Fruit fly (Drosophila melanogaster) whole organism: Measurements from ENCODE around the gene Gss1.

Source experiments
- CG8478 ChIP-seq: fragments of >200 bp; optimal IDR thresholded peaks from 2 replicates; lab custom pipeline; 2018; ENCODE audit warnings: inconsistent platforms
- EcR ChIP-seq, 2 experiments: fragments of >200 bp; optimal IDR thresholded peaks; 2 replicates each; lab custom pipeline; 2017; ENCODE audit warnings: missing biosample characterization in 2 of 2, missing genetic modification characterization in 2 of 2, missing genetic modification reagents in 2 of 2
- psq ChIP-seq: fragments of >200 bp; optimal IDR thresholded peaks from 2 replicates; lab custom pipeline; 2017
- usp ChIP-seq: fragments of >200 bp; optimal IDR thresholded peaks from 2 replicates; lab custom pipeline; 2017; ENCODE audit warnings: missing biosample characterization, missing genetic modification characterization, mixed read lengths

DNA sequence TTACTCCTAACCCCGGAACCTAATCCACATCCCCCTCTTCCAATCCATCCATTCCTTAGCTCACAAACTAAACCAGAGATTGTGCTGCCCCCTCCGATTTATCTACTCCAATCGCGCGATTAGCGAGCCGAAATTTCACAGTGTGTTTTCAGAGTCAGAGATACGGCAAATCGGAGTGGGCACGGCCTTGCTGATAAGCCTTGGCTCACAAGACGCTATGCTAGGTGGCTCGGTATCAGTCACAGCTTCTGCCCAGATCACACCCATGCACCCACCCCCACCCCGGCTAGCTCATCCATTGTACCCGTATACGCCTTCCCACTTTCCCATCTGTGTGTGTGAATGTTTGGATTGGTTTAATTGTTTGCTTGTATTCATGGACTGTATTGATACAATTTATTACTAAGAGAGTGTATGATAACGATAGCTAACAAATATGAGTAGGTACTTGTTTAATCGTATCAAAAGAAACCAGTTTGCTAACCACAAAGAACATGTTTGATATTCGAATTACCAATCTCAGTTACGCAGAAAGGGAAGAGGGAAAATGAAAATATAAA is 43.4 kb upstream of the Gss1 start:
- TF ChIP-seq usp (GFP tag; lab: Kevin White, UChicago) (no peak), psq (lab: Kevin White, UChicago) (no peak), CG8478 (lab: Kevin White, UChicago) (no peak), EcR (GFP tag; optimal IDR thresholded peaks at IDR 0.05; lab: Kevin White, UChicago) (no peak)
